Worm (Caenorhabditis elegans): ENCODE data around the gene C56A3.6.

C56A3.6 gene

ce11 chrV:13506321-13506720, 49.9 kb downstream of the C56A3.6 start, which contains the start of gene R11G10.4:
Gene R11G10.4 (plus strand): TSS chrV:13506621.
- no peak for TF ChIP-seq ztf-29 (GFP tag; IDR thresholded peaks at IDR 0.05)
- TF ChIP-seq ref-1 (GFP tag; conservative IDR thresholded peaks at IDR 0.05): no peak
- TF ChIP-seq T22C8.4 (GFP tag; IDR thresholded peaks at IDR 0.05): no peak
- TF ChIP-seq med-1 (GFP tag; optimal IDR thresholded peaks at IDR 0.05; ENCODE audit: insufficient read depth): no peak
- TF ChIP-seq klf-2 (GFP tag; conservative IDR thresholded peaks at IDR 0.05): no peak
- TF ChIP-seq tab-1 (GFP tag; IDR thresholded peaks at IDR 0.05): no peak
- no peak for TF ChIP-seq cog-1 (tag; optimal IDR thresholded peaks at IDR 0.05)
- TF ChIP-seq ztf-23 (GFP tag; IDR thresholded peaks at IDR 0.05): no peak
- TF ChIP-seq flt-1 (GFP tag; IDR thresholded peaks at IDR 0.05): no peak
